Fruit fly (Drosophila melanogaster) whole organism, embryonic: ENCODE data around the gene CG3534.

Experiments used
- Adf1 ChIP-seq: fragments of 200-800 bp; sonication (Bioruptor generic); IDR thresholded peaks from 2 replicates; pipeline ENCODE4 v1.3.6; 2022; ENCODE audit warnings: missing biosample characterization, missing genetic modification characterization
- BEAF-32 ChIP-seq: fragments of 200-800 bp; sonication (Bioruptor generic); optimal IDR thresholded peaks from 3 replicates; lab custom pipeline; 2017; ENCODE audit warnings: missing biosample characterization, missing genetic modification characterization, mild to moderate bottlenecking, moderate library complexity, missing genetic modification reagents
- CG10267 ChIP-seq: fragments of 200-800 bp; sonication (Bioruptor generic); optimal IDR thresholded peaks from 2 replicates; lab custom pipeline; 2018; ENCODE audit warnings: missing biosample characterization, mild to moderate bottlenecking, missing genetic modification characterization, moderate library complexity
- CG10565 ChIP-seq: fragments of 200-800 bp; sonication (Bioruptor generic); optimal IDR thresholded peaks from 3 replicates; lab custom pipeline; 2016; ENCODE audit warnings: missing biosample characterization, mild to moderate bottlenecking, missing genetic modification characterization
- CG10979 ChIP-seq: fragments of 200-800 bp; sonication (Bioruptor generic); optimal IDR thresholded peaks from 2 replicates; lab custom pipeline; 2018; ENCODE audit warnings: missing biosample characterization, mild to moderate bottlenecking, missing genetic modification characterization, moderate library complexity
- CG15011 ChIP-seq: fragments of 200-800 bp; sonication (Bioruptor generic); optimal IDR thresholded peaks from 3 replicates; lab custom pipeline; 2018; ENCODE audit warnings: missing biosample characterization, mild to moderate bottlenecking, missing genetic modification characterization
- CG1603 ChIP-seq: fragments of 200-800 bp; sonication (Bioruptor generic); optimal IDR thresholded peaks from 2 replicates; lab custom pipeline; 2019; ENCODE audit warnings: missing biosample characterization, mild to moderate bottlenecking, missing genetic modification characterization, moderate library complexity
- CG2199 ChIP-seq: fragments of 200-800 bp; sonication (Bioruptor generic); IDR thresholded peaks from 3 replicates; pipeline ENCODE4 v1.3.6; 2022; ENCODE audit warnings: missing biosample characterization, missing genetic modification characterization
- CG31441 ChIP-seq: fragments of 200-800 bp; sonication (Bioruptor generic); IDR thresholded peaks from 2 replicates; pipeline ENCODE4 v1.3.6; 2022; ENCODE audit warnings: missing biosample characterization, missing genetic modification characterization
- CG32772 ChIP-seq: fragments of 200-800 bp; sonication (Bioruptor generic); IDR thresholded peaks from 2 replicates; pipeline ENCODE4 v1.3.6; 2022; ENCODE audit warnings: missing biosample characterization, missing genetic modification characterization
- CG4360 ChIP-seq: fragments of 200-800 bp; sonication (Bioruptor generic); IDR thresholded peaks from 2 replicates; pipeline ENCODE4 v1.3.6; 2022; ENCODE audit warnings: missing biosample characterization, missing genetic modification characterization
- CG5953 ChIP-seq: fragments of 200-800 bp; sonication (Bioruptor generic); IDR thresholded peaks from 2 replicates; pipeline ENCODE4 v1.3.6; 2022; ENCODE audit warnings: missing biosample characterization, missing genetic modification characterization
- CG6272 ChIP-seq: fragments of 200-800 bp; sonication (Bioruptor generic); IDR thresholded peaks from 2 replicates; pipeline ENCODE4 v1.3.6; 2022; ENCODE audit warnings: missing biosample characterization, missing genetic modification characterization
- CG7372 ChIP-seq: fragments of 200-800 bp; sonication (Bioruptor generic); IDR thresholded peaks from 2 replicates; pipeline ENCODE4 v1.3.6; 2022; ENCODE audit warnings: missing biosample characterization, missing genetic modification characterization
- CG7556 ChIP-seq: fragments of 200-800 bp; sonication (Bioruptor generic); optimal IDR thresholded peaks from 2 replicates; lab custom pipeline; 2017; ENCODE audit warnings: missing biosample characterization, mild to moderate bottlenecking, missing genetic modification characterization
- CG8359 ChIP-seq: fragments of 200-800 bp; sonication (Bioruptor generic); optimal IDR thresholded peaks from 2 replicates; lab custom pipeline; 2017; ENCODE audit warnings: missing biosample characterization, mild to moderate bottlenecking, missing genetic modification characterization, borderline replicate concordance
- CG8388 ChIP-seq: fragments of 200-800 bp; sonication (Bioruptor generic); optimal IDR thresholded peaks from 2 replicates; lab custom pipeline; 2019; ENCODE audit warnings: missing biosample characterization, mild to moderate bottlenecking, missing genetic modification characterization, moderate library complexity
- CG8924 ChIP-seq: fragments of 200-800 bp; optimal IDR thresholded peaks from 3 replicates; lab custom pipeline; 2019; ENCODE audit warnings: missing biosample characterization, mild to moderate bottlenecking, missing genetic modification characterization, moderate library complexity
- CG8944 ChIP-seq: fragments of 200-800 bp; sonication (Bioruptor generic); optimal IDR thresholded peaks from 3 replicates; lab custom pipeline; 2016; ENCODE audit warnings: missing biosample characterization, missing genetic modification characterization
- CG9876 ChIP-seq: fragments of 200-800 bp; sonication (Bioruptor generic); optimal IDR thresholded peaks from 2 replicates; lab custom pipeline; 2016; ENCODE audit warnings: missing biosample characterization, missing genetic modification characterization
- D19B ChIP-seq: fragments of 200-800 bp; sonication (Bioruptor generic); optimal IDR thresholded peaks from 2 replicates; lab custom pipeline; 2017; ENCODE audit warnings: missing biosample characterization, mild to moderate bottlenecking, missing genetic modification characterization
- Dad ChIP-seq: fragments of 200-800 bp; sonication (Bioruptor generic); optimal IDR thresholded peaks from 3 replicates; lab custom pipeline; 2016; ENCODE audit warnings: missing biosample characterization, missing genetic modification characterization
- Deaf1 ChIP-seq: fragments of 200-800 bp; optimal IDR thresholded peaks from 3 replicates; lab custom pipeline; 2019; ENCODE audit warnings: missing biosample characterization, mild to moderate bottlenecking, missing genetic modification characterization, moderate library complexity
- Dp ChIP-seq: fragments of 200-800 bp; sonication (Bioruptor generic); optimal IDR thresholded peaks from 2 replicates; lab custom pipeline; 2018; ENCODE audit warnings: missing biosample characterization, mild to moderate bottlenecking, missing genetic modification characterization, moderate library complexity
- E2f1 ChIP-seq: fragments of 200-800 bp; sonication (Bioruptor generic); IDR thresholded peaks from 2 replicates; pipeline ENCODE4 v1.3.6; 2022; ENCODE audit warnings: missing biosample characterization, missing genetic modification characterization
- Eip74EF ChIP-seq, 2 experiments: fragments of 200-800 bp in 1 of 2; fragments of >200 bp in 1 of 2; sonication (Bioruptor generic) in 1 of 2; optimal IDR thresholded peaks; 2 replicates each; lab custom pipeline; 2017 to 2019; ENCODE audit warnings: missing biosample characterization in 2 of 2, missing genetic modification characterization in 2 of 2, mild to moderate bottlenecking in 1 of 2, moderate library complexity in 1 of 2
- Ets97D ChIP-seq: fragments of 200-800 bp; sonication (Bioruptor generic); optimal IDR thresholded peaks from 3 replicates; lab custom pipeline; 2016; ENCODE audit warnings: missing biosample characterization, missing genetic modification characterization
- Gug ChIP-seq: fragments of 200-800 bp; sonication (Bioruptor generic); IDR thresholded peaks from 4 replicates; pipeline ENCODE4 v1.3.6; 2022; ENCODE audit warnings: missing biosample characterization, missing genetic modification characterization
- HLH4C ChIP-seq: fragments of 200-800 bp; sonication (Bioruptor generic); IDR thresholded peaks from 3 replicates; pipeline ENCODE4 v1.3.6; 2022; ENCODE audit warnings: missing biosample characterization, missing genetic modification characterization; ENCODE audit not compliant: partially characterized antibody
- HmgD ChIP-seq: fragments of 200-800 bp; sonication (Bioruptor generic); optimal IDR thresholded peaks from 3 replicates; lab custom pipeline; 2016; ENCODE audit warnings: missing biosample characterization, missing genetic modification characterization
- Jarid2 ChIP-seq: fragments of 200-800 bp; sonication (Bioruptor generic); optimal IDR thresholded peaks from 3 replicates; lab custom pipeline; 2017; ENCODE audit warnings: mild to moderate bottlenecking, missing biosample characterization, missing genetic modification reagents, missing genetic modification characterization
- Taf1 ChIP-seq: fragments of 200-800 bp; sonication (Bioruptor generic); IDR thresholded peaks from 2 replicates; pipeline ENCODE4 v1.3.6; 2022; ENCODE audit warnings: missing biosample characterization, missing genetic modification characterization
- bsh ChIP-seq, 2 experiments: fragments of 200-800 bp; sonication (Bioruptor generic); optimal IDR thresholded peaks; 2 replicates each; lab custom pipeline; 2017 to 2018; ENCODE audit warnings: mild to moderate bottlenecking in 2 of 2, missing biosample characterization in 2 of 2, missing genetic modification characterization in 2 of 2, moderate library complexity in 1 of 2
- dysf ChIP-seq: fragments of 200-800 bp; sonication (Bioruptor generic); IDR thresholded peaks from 3 replicates; pipeline ENCODE4 v1.3.6; 2022; ENCODE audit warnings: missing biosample characterization, missing genetic modification characterization
- fru ChIP-seq: fragments of >200 bp; optimal IDR thresholded peaks from 2 replicates; lab custom pipeline; 2017
- gcm ChIP-seq: fragments of 200-800 bp; sonication (Bioruptor generic); optimal IDR thresholded peaks from 2 replicates; lab custom pipeline; 2019; ENCODE audit warnings: missing biosample characterization, mild to moderate bottlenecking, missing genetic modification characterization, moderate library complexity
- gem ChIP-seq: fragments of 200-800 bp; sonication (Bioruptor generic); optimal IDR thresholded peaks from 2 replicates; lab custom pipeline; 2019; ENCODE audit warnings: missing biosample characterization, mild to moderate bottlenecking, missing genetic modification characterization, moderate library complexity
- lab ChIP-seq: fragments of 200-800 bp; sonication (Bioruptor generic); optimal IDR thresholded peaks from 3 replicates; lab custom pipeline; 2017; ENCODE audit warnings: missing biosample characterization, missing genetic modification characterization, mild to moderate bottlenecking, moderate library complexity, missing genetic modification reagents
- pan ChIP-seq, 4 experiments: fragments of >200 bp in 3 of 4; fragments of 200-800 bp in 1 of 4; sonication (Bioruptor generic) in 1 of 4; optimal IDR thresholded peaks in 3 of 4; IDR thresholded peaks in 1 of 4; 2 replicates each; pipeline versions ENCODE4 v1.3.6 to Lab custom; 2017 to 2022; ENCODE audit warnings: missing biosample characterization in 2 of 4, missing genetic modification characterization in 2 of 4, mixed read lengths in 1 of 4
- pnt ChIP-seq: fragments of 200-800 bp; sonication (Bioruptor generic); optimal IDR thresholded peaks from 3 replicates; lab custom pipeline; 2016; ENCODE audit warnings: missing biosample characterization, missing genetic modification characterization
- schlank ChIP-seq: fragments of 200-800 bp; sonication (Bioruptor generic); optimal IDR thresholded peaks from 2 replicates; lab custom pipeline; 2018; ENCODE audit warnings: missing biosample characterization, mild to moderate bottlenecking, missing genetic modification characterization
- shn ChIP-seq: fragments of 200-800 bp; sonication (Bioruptor generic); optimal IDR thresholded peaks from 3 replicates; lab custom pipeline; 2016; ENCODE audit warnings: missing biosample characterization, missing genetic modification characterization
- tna ChIP-seq: fragments of 200-800 bp; sonication (Bioruptor generic); IDR thresholded peaks from 2 replicates; pipeline ENCODE4 v1.3.6; 2022; ENCODE audit warnings: missing biosample characterization, missing genetic modification characterization; ENCODE audit not compliant: partially characterized antibody
- twi ChIP-seq: fragments of 200-800 bp; optimal IDR thresholded peaks from 2 replicates; lab custom pipeline; 2019; ENCODE audit warnings: missing biosample characterization, mild to moderate bottlenecking, missing genetic modification characterization, moderate library complexity
- unpg ChIP-seq: fragments of 200-800 bp; sonication (Bioruptor generic); optimal IDR thresholded peaks from 3 replicates; lab custom pipeline; 2018; ENCODE audit warnings: missing biosample characterization, mild to moderate bottlenecking, missing genetic modification characterization, moderate library complexity
- vfl ChIP-seq: fragments of 200-800 bp; sonication (Bioruptor generic); optimal IDR thresholded peaks from 2 replicates; lab custom pipeline; 2016; ENCODE audit warnings: missing biosample characterization, missing genetic modification characterization
- wdn ChIP-seq: fragments of 200-800 bp; sonication (Bioruptor generic); IDR thresholded peaks from 2 replicates; pipeline ENCODE4 v1.3.6; 2022; ENCODE audit warnings: missing biosample characterization, missing genetic modification characterization
- zfh1 ChIP-seq: fragments of 200-800 bp; sonication (Bioruptor generic); IDR thresholded peaks from 3 replicates; pipeline ENCODE4 v1.3.6; 2022; ENCODE audit warnings: missing biosample characterization, missing genetic modification characterization

Gene CG3534

DNA sequence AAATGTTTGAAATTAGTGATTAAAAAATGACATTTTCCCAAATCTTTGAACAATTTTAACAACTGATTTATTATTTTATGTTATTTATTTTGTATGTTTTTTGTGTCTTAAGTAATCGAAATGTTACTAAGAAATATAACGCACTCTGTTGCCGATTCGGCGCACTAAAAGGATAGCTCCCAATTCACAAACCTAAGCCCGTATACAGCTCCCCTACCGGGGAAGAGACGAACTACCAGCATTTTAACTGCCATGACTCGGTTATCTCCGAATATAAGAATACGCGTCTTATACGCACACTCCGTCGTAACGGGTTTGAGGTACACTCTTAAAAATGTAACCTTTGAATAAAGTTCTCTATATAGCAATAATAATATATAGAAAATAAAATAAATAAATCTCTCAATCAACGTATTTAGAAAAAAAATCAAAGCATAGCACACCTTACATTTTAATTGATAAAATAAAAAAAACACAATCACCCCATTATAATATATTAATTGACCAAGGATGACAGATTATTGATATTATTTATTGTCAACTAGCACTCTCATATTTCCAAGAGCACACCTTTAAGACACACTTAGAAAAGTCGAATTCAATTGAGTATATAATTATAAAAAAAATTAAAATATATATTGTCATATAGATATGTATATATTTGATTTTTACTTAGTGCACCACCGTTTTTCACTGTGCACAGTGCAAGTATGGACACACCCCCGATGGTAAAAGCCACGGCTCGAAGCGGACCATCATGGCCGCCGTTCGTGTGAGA lies 38.3 kb upstream of the CG3534 start (continued):
- TF ChIP-seq zfh1 (peak; percentile 66), twi (tag; lab: Kevin White, UChicago) (peak; percentile 68), Eip74EF (GFP tag; optimal IDR thresholded peaks at IDR 0.05; lab: Kevin White, UChicago) (no peak), CG15011 (GFP tag; lab: Kevin White, UChicago) (peak; percentile 23), CG2199 (GFP tag; lab: Robert Waterston, UW) (no peak; the same call in 2 of the 3 replicates), schlank (tag; lab: Kevin White, UChicago) (no peak), HLH4C (GFP tag; lab: Robert Waterston, UW) (no peak), CG6272 (GFP tag; lab: Robert Waterston, UW) (peak; percentile 32), Dp (GFP tag; lab: Kevin White, UChicago) (peak; percentile 13), shn (GFP tag; lab: Kevin White, UChicago) (peak; percentile 7), CG10979 (tag; lab: Kevin White, UChicago) (peak; percentile 91), CG1603 (peak; percentile 67), CG32772 (GFP tag; lab: Robert Waterston, UW) (peak; percentile 57), CG9876 (GFP tag; lab: Kevin White, UChicago) (peak; percentile 26), CG8388 (GFP tag; lab: Kevin White, UChicago) (peak; percentile 87), lab (GFP tag; lab: Kevin White, UChicago) (peak; percentile 82), Deaf1 (tag; lab: Kevin White, UChicago) (peak; percentile 76), Gug (peak; percentile 38; the same call in 3 of the 4 replicates), Adf1 (peak; percentile 23; the same call in 1 of the 2 replicates), wdn (GFP tag; lab: Robert Waterston, UW) (no peak), Taf1 (GFP tag; lab: Robert Waterston, UW) (no peak), CG10565 (GFP tag; lab: Kevin White, UChicago) (no peak), unpg (GFP tag; lab: Kevin White, UChicago) (peak; percentile 76), D19B (GFP tag; lab: Kevin White, UChicago) (peak; percentile 59), bsh (GFP tag; optimal IDR thresholded peaks at IDR 0.05; lab: Kevin White, UChicago) (peak in 1 of 2 experiments; percentile 86), Jarid2 (peak; percentile 46), CG7372 (peak; percentile 50), dysf (GFP tag; lab: Robert Waterston, UW) (peak; percentile 66), Ets97D (GFP tag; lab: Kevin White, UChicago) (no peak), fru (no peak), E2f1 (GFP tag; lab: Robert Waterston, UW) (0 out of 2 replicates have a peak, but pooled peaks have one; percentile 48), HmgD (peak; percentile 32), BEAF-32 (GFP tag; lab: Kevin White, UChicago) (no peak), CG8924 (tag; lab: Kevin White, UChicago) (peak; percentile 93), CG31441 (peak; percentile 94), CG10267 (tag; lab: Kevin White, UChicago) (peak; percentile 84), tna (no peak), CG4360 (GFP tag; lab: Robert Waterston, UW) (no peak), pan (optimal IDR thresholded peaks at IDR 0.05; lab: Kevin White, UChicago) (no peak), pan (GFP tag; optimal IDR thresholded peaks at IDR 0.05 in 1 of 2, IDR thresholded peaks at IDR 0.05 in 1 of 2) (peak in 1 of 2 experiments; percentile 70), pnt (GFP tag; lab: Kevin White, UChicago) (no peak), gcm (GFP tag; lab: Kevin White, UChicago) (peak; percentile 85), CG8944 (peak; percentile 12), CG5953 (GFP tag; lab: Robert Waterston, UW) (peak; percentile 8; the same call in 1 of the 2 replicates), CG8359 (GFP tag; lab: Kevin White, UChicago) (peak; percentile 72), vfl (no peak), Dad (GFP tag; lab: Kevin White, UChicago) (no peak), CG7556 (GFP tag; lab: Kevin White, UChicago) (peak; percentile 93), gem (peak; percentile 95)
